Fruit fly (Drosophila melanogaster) whole organism, embryonic: Measurements from ENCODE around the gene E2f1.
A peak's percentile ranks its signal among the peaks of the same experiment; 100 is the strongest.

Source experiments
- Atf3 ChIP-seq: fragments of 200-800 bp; sonication (Bioruptor generic); optimal IDR thresholded peaks from 3 replicates; lab custom pipeline; 2016; ENCODE audit warnings: missing biosample characterization, missing genetic modification characterization
- B-H1 ChIP-seq: fragments of 200-800 bp; sonication (Bioruptor generic); IDR thresholded peaks from 3 replicates; pipeline ENCODE4 v1.3.6; 2022; ENCODE audit warnings: missing biosample characterization, missing genetic modification characterization
- B-H2 ChIP-seq: fragments of 200-800 bp; sonication (Bioruptor generic); optimal IDR thresholded peaks from 2 replicates; lab custom pipeline; 2018; ENCODE audit warnings: missing biosample characterization, mild to moderate bottlenecking, missing genetic modification characterization
- CG10979 ChIP-seq: fragments of 200-800 bp; sonication (Bioruptor generic); optimal IDR thresholded peaks from 2 replicates; lab custom pipeline; 2018; ENCODE audit warnings: missing biosample characterization, mild to moderate bottlenecking, missing genetic modification characterization, moderate library complexity
- CG11085 ChIP-seq: fragments of 200-800 bp; sonication (Bioruptor generic); IDR thresholded peaks from 2 replicates; pipeline ENCODE4 v1.3.6; 2022; ENCODE audit warnings: missing biosample characterization, missing genetic modification characterization
- CG12236 ChIP-seq: fragments of 200-800 bp; sonication (Bioruptor generic); optimal IDR thresholded peaks from 2 replicates; lab custom pipeline; 2016; ENCODE audit warnings: missing biosample characterization, missing genetic modification characterization
- CG1233 ChIP-seq: fragments of 200-800 bp; sonication (Bioruptor generic); optimal IDR thresholded peaks from 4 replicates; lab custom pipeline; 2018; ENCODE audit warnings: missing biosample characterization, mild to moderate bottlenecking, missing genetic modification characterization
- CG15269 ChIP-seq: fragments of 200-800 bp; sonication (Bioruptor generic); optimal IDR thresholded peaks from 2 replicates; lab custom pipeline; 2018; ENCODE audit warnings: missing biosample characterization, mild to moderate bottlenecking, missing genetic modification characterization, moderate library complexity
- CG16863 ChIP-seq: fragments of 200-800 bp; sonication (Bioruptor generic); optimal IDR thresholded peaks from 3 replicates; lab custom pipeline; 2016; ENCODE audit warnings: missing biosample characterization, missing genetic modification characterization
- CG2199 ChIP-seq: fragments of 200-800 bp; sonication (Bioruptor generic); IDR thresholded peaks from 3 replicates; pipeline ENCODE4 v1.3.6; 2022; ENCODE audit warnings: missing biosample characterization, missing genetic modification characterization
- CG34224 ChIP-seq: fragments of 200-800 bp; sonication (Bioruptor generic); IDR thresholded peaks from 3 replicates; pipeline ENCODE4 v1.3.6; 2022; ENCODE audit warnings: missing biosample characterization, missing genetic modification characterization; ENCODE audit not compliant: partially characterized antibody
- CG4282 ChIP-seq: fragments of 200-800 bp; sonication (Bioruptor generic); optimal IDR thresholded peaks from 2 replicates; lab custom pipeline; 2016; ENCODE audit warnings: missing biosample characterization, missing genetic modification characterization
- CG5245 ChIP-seq: fragments of 200-800 bp; sonication (Bioruptor generic); optimal IDR thresholded peaks from 3 replicates; lab custom pipeline; 2016; ENCODE audit warnings: missing biosample characterization, missing genetic modification characterization
- CG8944 ChIP-seq: fragments of 200-800 bp; sonication (Bioruptor generic); optimal IDR thresholded peaks from 3 replicates; lab custom pipeline; 2016; ENCODE audit warnings: missing biosample characterization, missing genetic modification characterization
- CG9932 ChIP-seq: fragments of 200-800 bp; sonication (Bioruptor generic); IDR thresholded peaks from 2 replicates; pipeline ENCODE4 v1.3.6; 2022; ENCODE audit warnings: missing biosample characterization, missing genetic modification characterization
- Gsc ChIP-seq: fragments of 200-800 bp; sonication (Bioruptor generic); IDR thresholded peaks from 2 replicates; pipeline ENCODE4 v1.3.6; 2022; ENCODE audit warnings: missing biosample characterization, missing genetic modification characterization
- HLHmδ ChIP-seq: fragments of 200-800 bp; sonication (Bioruptor generic); optimal IDR thresholded peaks from 2 replicates; lab custom pipeline; 2018; ENCODE audit warnings: missing biosample characterization, mild to moderate bottlenecking, missing genetic modification characterization, moderate library complexity
- Hr3 ChIP-seq: fragments of 200-800 bp; sonication (Bioruptor generic); optimal IDR thresholded peaks from 3 replicates; lab custom pipeline; 2016; ENCODE audit warnings: missing biosample characterization, missing genetic modification characterization
- NFAT ChIP-seq: fragments of 200-800 bp; sonication (Bioruptor generic); IDR thresholded peaks from 2 replicates; pipeline ENCODE4 v1.3.6; 2022; ENCODE audit warnings: missing biosample characterization, missing genetic modification characterization
- Oaz ChIP-seq: fragments of 200-800 bp; sonication (Bioruptor generic); IDR thresholded peaks from 2 replicates; pipeline ENCODE4 v1.3.6; 2022; ENCODE audit warnings: missing biosample characterization, missing genetic modification characterization
- Optix ChIP-seq: fragments of 200-800 bp; sonication (Bioruptor generic); IDR thresholded peaks from 3 replicates; pipeline ENCODE4 v1.3.6; 2022; ENCODE audit warnings: missing biosample characterization, missing genetic modification characterization
- Sry-δ ChIP-seq: fragments of 200-800 bp; sonication (Bioruptor generic); optimal IDR thresholded peaks from 2 replicates; lab custom pipeline; 2016; ENCODE audit warnings: missing biosample characterization, missing genetic modification characterization
- Stat92E ChIP-seq, 3 experiments: fragments of >200 bp in 2 of 3; fragments of 200-800 bp in 1 of 3; sonication (Bioruptor generic) in 1 of 3; optimal IDR thresholded peaks; 2 replicates each; lab custom pipeline; 2017 to 2019; ENCODE audit warnings: missing biosample characterization in 3 of 3, missing genetic modification characterization in 3 of 3, mild to moderate bottlenecking in 1 of 3, moderate library complexity in 1 of 3
- bab2 ChIP-seq: fragments of 200-800 bp; sonication (Bioruptor generic); optimal IDR thresholded peaks from 2 replicates; lab custom pipeline; 2016; ENCODE audit warnings: missing biosample characterization, missing genetic modification characterization
- cas ChIP-seq: fragments of 200-800 bp; sonication (Bioruptor generic); IDR thresholded peaks from 2 replicates; pipeline ENCODE4 v1.3.6; 2022; ENCODE audit warnings: missing biosample characterization, missing genetic modification characterization
- chinmo ChIP-seq: fragments of 200-800 bp; sonication (Bioruptor generic); IDR thresholded peaks from 4 replicates; pipeline ENCODE4 v1.3.6; 2022; ENCODE audit warnings: missing biosample characterization, missing genetic modification characterization; ENCODE audit not compliant: partially characterized antibody
- cwo ChIP-seq: fragments of 200-800 bp; sonication (Bioruptor generic); optimal IDR thresholded peaks from 3 replicates; lab custom pipeline; 2017; ENCODE audit warnings: missing biosample characterization, missing genetic modification characterization, mild to moderate bottlenecking, moderate library complexity, missing genetic modification reagents
- dati ChIP-seq: fragments of 200-800 bp; sonication (Bioruptor generic); IDR thresholded peaks from 2 replicates; pipeline ENCODE4 v1.3.6; 2022; ENCODE audit warnings: missing biosample characterization, missing genetic modification characterization
- disco-r ChIP-seq: fragments of 200-800 bp; sonication (Bioruptor generic); optimal IDR thresholded peaks from 2 replicates; lab custom pipeline; 2016; ENCODE audit warnings: missing biosample characterization, missing genetic modification characterization
- dmrt11E ChIP-seq: fragments of 200-800 bp; sonication (Bioruptor generic); optimal IDR thresholded peaks from 3 replicates; lab custom pipeline; 2018; ENCODE audit warnings: missing biosample characterization, mild to moderate bottlenecking, missing genetic modification characterization, moderate library complexity
- ewg ChIP-seq: fragments of 200-800 bp; sonication (Bioruptor generic); optimal IDR thresholded peaks from 3 replicates; lab custom pipeline; 2017; ENCODE audit warnings: mild to moderate bottlenecking, missing biosample characterization, missing genetic modification reagents, missing genetic modification characterization
- exex ChIP-seq: fragments of 200-800 bp; sonication (Bioruptor generic); optimal IDR thresholded peaks from 4 replicates; lab custom pipeline; 2018; ENCODE audit warnings: missing biosample characterization, mild to moderate bottlenecking, missing genetic modification characterization, moderate library complexity
- fd102C ChIP-seq: fragments of 200-800 bp; sonication (Bioruptor generic); optimal IDR thresholded peaks from 2 replicates; lab custom pipeline; 2018; ENCODE audit warnings: missing biosample characterization, mild to moderate bottlenecking, missing genetic modification characterization, moderate library complexity
- fru ChIP-seq: fragments of >200 bp; optimal IDR thresholded peaks from 2 replicates; lab custom pipeline; 2017
- h ChIP-seq: fragments of >200 bp; optimal IDR thresholded peaks from 2 replicates; lab custom pipeline; 2017
- hth ChIP-seq: fragments of >200 bp; optimal IDR thresholded peaks from 2 replicates; lab custom pipeline; 2017; ENCODE audit warnings: inconsistent platforms
- ind ChIP-seq: fragments of 200-800 bp; sonication (Bioruptor generic); optimal IDR thresholded peaks from 3 replicates; lab custom pipeline; 2016; ENCODE audit warnings: missing biosample characterization, missing genetic modification characterization
- insv ChIP-seq, 2 experiments: fragments of 200-800 bp; sonication (Bioruptor generic); optimal IDR thresholded peaks; 3 replicates each; lab custom pipeline; 2016 to 2018; ENCODE audit warnings: missing biosample characterization in 2 of 2, missing genetic modification characterization in 2 of 2
- lmd ChIP-seq: fragments of 200-800 bp; sonication (Bioruptor generic); IDR thresholded peaks from 2 replicates; pipeline ENCODE4 v1.3.6; 2022; ENCODE audit warnings: missing biosample characterization, missing genetic modification characterization
- nerfin-2 ChIP-seq: fragments of 200-800 bp; sonication (Bioruptor generic); IDR thresholded peaks from 2 replicates; pipeline ENCODE4 v1.3.6; 2022; ENCODE audit warnings: missing biosample characterization, missing genetic modification characterization; ENCODE audit not compliant: partially characterized antibody
- org-1 ChIP-seq: fragments of 200-800 bp; sonication (Bioruptor generic); optimal IDR thresholded peaks from 2 replicates; lab custom pipeline; 2017; ENCODE audit warnings: missing biosample characterization, missing genetic modification characterization
- pfk ChIP-seq: fragments of 200-800 bp; sonication (Bioruptor generic); optimal IDR thresholded peaks from 2 replicates; lab custom pipeline; 2018; ENCODE audit warnings: missing biosample characterization, mild to moderate bottlenecking, missing genetic modification characterization, moderate library complexity
- prd ChIP-seq, 3 experiments: fragments of >200 bp in 2 of 3; fragments of 200-800 bp in 1 of 3; sonication (Bioruptor generic) in 1 of 3; optimal IDR thresholded peaks in 2 of 3; IDR thresholded peaks in 1 of 3; 2 replicates in 2 of 3; 3 replicates in 1 of 3; pipeline versions ENCODE4 v1.3.6 to Lab custom; 2017 to 2022; ENCODE audit warnings: missing biosample characterization in 1 of 3, missing genetic modification characterization in 1 of 3
- psq ChIP-seq: fragments of 200-800 bp; sonication (Bioruptor generic); optimal IDR thresholded peaks from 2 replicates; lab custom pipeline; 2017; ENCODE audit warnings: missing biosample characterization, missing genetic modification characterization
- ranshi ChIP-seq: fragments of 200-800 bp; sonication (Bioruptor generic); IDR thresholded peaks from 2 replicates; pipeline ENCODE4 v1.3.6; 2022; ENCODE audit warnings: missing biosample characterization, missing genetic modification characterization
- ro ChIP-seq: fragments of 200-800 bp; sonication (Bioruptor generic); IDR thresholded peaks from 2 replicates; pipeline ENCODE4 v1.3.6; 2022; ENCODE audit warnings: missing biosample characterization, missing genetic modification characterization
- salm ChIP-seq: fragments of 200-800 bp; sonication (Bioruptor generic); optimal IDR thresholded peaks from 2 replicates; lab custom pipeline; 2018; ENCODE audit warnings: missing biosample characterization, mild to moderate bottlenecking, missing genetic modification characterization
- sna ChIP-seq: fragments of 200-800 bp; sonication (Bioruptor generic); IDR thresholded peaks from 2 replicates; pipeline ENCODE4 v1.3.6; 2022; ENCODE audit warnings: missing biosample characterization, missing genetic modification characterization; ENCODE audit not compliant: partially characterized antibody
- stwl ChIP-seq: fragments of 200-800 bp; sonication (Bioruptor generic); optimal IDR thresholded peaks from 3 replicates; lab custom pipeline; 2018; ENCODE audit warnings: missing biosample characterization, mild to moderate bottlenecking, missing genetic modification characterization, moderate library complexity
- tll ChIP-seq, 2 experiments: fragments of 200-800 bp in 1 of 2; fragments of >200 bp in 1 of 2; sonication (Bioruptor generic) in 1 of 2; optimal IDR thresholded peaks; 2 replicates each; lab custom pipeline; 2017 to 2019; ENCODE audit warnings: missing biosample characterization in 2 of 2, missing genetic modification characterization in 2 of 2, mild to moderate bottlenecking in 1 of 2, moderate library complexity in 1 of 2
- yki ChIP-seq: fragments of >200 bp; optimal IDR thresholded peaks from 3 replicates; lab custom pipeline; 2018

E2f1 gene

dm6 chr3R:21641517-21642137 lies 19.0 kb downstream of the E2f1 start (continued):
- TF ChIP-seq CG4282 (GFP tag; lab: Kevin White, UChicago) (no peak), Atf3 (GFP tag; lab: Kevin White, UChicago) (peak; percentile 61), ranshi (GFP tag; lab: Robert Waterston, UW) (no peak), B-H2 (GFP tag; lab: Kevin White, UChicago) (no peak), h (lab: Kevin White, UChicago) (no peak), Stat92E (GFP tag; optimal IDR thresholded peaks at IDR 0.05; lab: Kevin White, UChicago) (peak in 1 of 3 experiments; percentile 96), bab2 (peak; percentile 23), hth (no peak), dmrt11E (tag; lab: Kevin White, UChicago) (peak; percentile 96), ewg (GFP tag; lab: Kevin White, UChicago) (peak; percentile 15), insv (GFP tag; optimal IDR thresholded peaks at IDR 0.05; lab: Kevin White, UChicago) (no peak), org-1 (GFP tag; lab: Kevin White, UChicago) (peak; percentile 33), cas (GFP tag; lab: Robert Waterston, UW) (no peak), chinmo (GFP tag; lab: Robert Waterston, UW) (no peak), CG9932 (GFP tag; lab: Robert Waterston, UW) (no peak), salm (tag; lab: Kevin White, UChicago) (no peak), Optix (GFP tag; lab: Robert Waterston, UW) (no peak), yki (lab: Kevin White, UChicago) (no peak), CG15269 (tag; lab: Kevin White, UChicago) (no peak), nerfin-2 (GFP tag; lab: Robert Waterston, UW) (no peak), NFAT (no peak), dati (GFP tag; lab: Robert Waterston, UW) (no peak), fd102C (GFP tag; lab: Kevin White, UChicago) (peak; percentile 86), CG5245 (GFP tag; lab: Kevin White, UChicago) (peak; percentile 35), CG16863 (GFP tag; lab: Kevin White, UChicago) (peak; percentile 44), ro (GFP tag; lab: Robert Waterston, UW) (no peak), CG11085 (no peak), CG2199 (no peak), prd (optimal IDR thresholded peaks at IDR 0.05; lab: Kevin White, UChicago) (no peak), prd (GFP tag; IDR thresholded peaks at IDR 0.05; lab: Robert Waterston, UW) (peak; percentile 85), lmd (GFP tag; lab: Robert Waterston, UW) (no peak; the same call in 1 of the 2 replicates), fru (lab: Kevin White, UChicago) (no peak), CG10979 (tag; lab: Kevin White, UChicago) (peak; percentile 92), Oaz (GFP tag; lab: Robert Waterston, UW) (no peak), B-H1 (GFP tag; lab: Robert Waterston, UW) (no peak), psq (GFP tag; lab: Kevin White, UChicago) (peak; percentile 0), sna (GFP tag; lab: Robert Waterston, UW) (no peak), exex (tag; lab: Kevin White, UChicago) (no peak), disco-r (GFP tag; lab: Kevin White, UChicago) (no peak), HLHmδ (GFP tag; lab: Kevin White, UChicago) (no peak), CG8944 (GFP tag; lab: Kevin White, UChicago) (peak; percentile 11), stwl (tag; lab: Kevin White, UChicago) (peak; percentile 47), ind (GFP tag; lab: Kevin White, UChicago) (no peak), Hr3 (GFP tag; lab: Kevin White, UChicago) (peak; percentile 54), CG34224 (no peak), Gsc (no peak), cwo (GFP tag; lab: Kevin White, UChicago) (no peak), CG12236 (peak; percentile 61), pfk (GFP tag; lab: Kevin White, UChicago) (no peak), tll (GFP tag; optimal IDR thresholded peaks at IDR 0.05; lab: Kevin White, UChicago) (peak in 1 of 2 experiments; percentile 71), Sry-δ (GFP tag; lab: Kevin White, UChicago) (peak; percentile 1), CG1233 (peak; percentile 63)
